Worm (Caenorhabditis elegans) whole organism, mixed stage, embryonic: ENCODE data around the gene str-35.

Experiments used
- M03D4.4 ChIP-seq: sonication (generic microtip); optimal IDR thresholded peaks from 2 replicates; lab custom pipeline; 2017; ENCODE audit warnings: mild to moderate bottlenecking, missing genetic modification characterization, missing compliant biosample characterization
- bed-3 ChIP-seq: fragments of 200-800 bp; sonication (Bioruptor generic); optimal IDR thresholded peaks from 3 replicates; lab custom pipeline; 2018; ENCODE audit warnings: mild to moderate bottlenecking, missing genetic modification characterization, moderate library complexity, missing compliant biosample characterization
- blmp-1 ChIP-seq: fragments of 150-350 bp; optimal IDR thresholded peaks from 2 replicates; lab custom pipeline; 2014; ENCODE audit warnings: missing biosample characterization, missing genetic modification characterization
- ceh-39 ChIP-seq: fragments of 150-350 bp; optimal IDR thresholded peaks from 2 replicates; lab custom pipeline; 2014; ENCODE audit warnings: missing biosample characterization, missing genetic modification characterization
- ceh-43 ChIP-seq: fragments of 200-800 bp; sonication (Bioruptor generic); optimal IDR thresholded peaks from 2 replicates; lab custom pipeline; 2018; ENCODE audit warnings: mild to moderate bottlenecking, missing genetic modification characterization, moderate library complexity, missing compliant biosample characterization
- ceh-83 ChIP-seq: fragments of 200-800 bp; sonication (Bioruptor generic); optimal IDR thresholded peaks from 2 replicates; lab custom pipeline; 2018; ENCODE audit warnings: mild to moderate bottlenecking, missing genetic modification characterization, missing compliant biosample characterization
- ces-1 ChIP-seq: fragments of 150-350 bp; optimal IDR thresholded peaks from 2 replicates; lab custom pipeline; 2014; ENCODE audit warnings: missing biosample characterization, missing genetic modification reagents, missing genetic modification characterization
- cnd-1 ChIP-seq: fragments of 200-800 bp; sonication (Bioruptor generic); optimal IDR thresholded peaks from 2 replicates; lab custom pipeline; 2018; ENCODE audit warnings: mild to moderate bottlenecking, missing genetic modification characterization, missing compliant biosample characterization
- drap-1 ChIP-seq: fragments of 200-800 bp; sonication (Bioruptor generic); optimal IDR thresholded peaks from 3 replicates; lab custom pipeline; 2018; ENCODE audit warnings: mild to moderate bottlenecking, missing genetic modification characterization, missing compliant biosample characterization
- elt-1 ChIP-seq: sonication (generic microtip); optimal IDR thresholded peaks from 2 replicates; lab custom pipeline; 2017; ENCODE audit warnings: missing genetic modification characterization, mild to moderate bottlenecking, missing compliant biosample characterization, antibody characterized with exemption, moderate library complexity, borderline replicate concordance; ENCODE audit not compliant: insufficient read depth
- flh-1 ChIP-seq: fragments of 200-800 bp; sonication (Bioruptor generic); optimal IDR thresholded peaks from 2 replicates; lab custom pipeline; 2018; ENCODE audit warnings: mild to moderate bottlenecking, missing genetic modification characterization, moderate library complexity, missing compliant biosample characterization
- ham-2 ChIP-seq: fragments of 200-800 bp; sonication (Bioruptor generic); optimal IDR thresholded peaks from 2 replicates; lab custom pipeline; 2018; ENCODE audit warnings: mild to moderate bottlenecking, missing genetic modification characterization, missing compliant biosample characterization
- hlh-1 ChIP-seq: fragments of 150-350 bp; optimal IDR thresholded peaks from 2 replicates; lab custom pipeline; 2014; ENCODE audit warnings: missing biosample characterization, missing genetic modification reagents, missing genetic modification characterization
- lin-13 ChIP-seq: fragments of 150-350 bp; optimal IDR thresholded peaks from 2 replicates; lab custom pipeline; 2014; ENCODE audit warnings: missing biosample characterization, missing genetic modification characterization
- lin-32 ChIP-seq: fragments of 200-800 bp; sonication (Bioruptor generic); optimal IDR thresholded peaks from 2 replicates; lab custom pipeline; 2018; ENCODE audit warnings: mild to moderate bottlenecking, missing genetic modification characterization, missing compliant biosample characterization
- lsy-2 ChIP-seq: fragments of 150-350 bp; optimal IDR thresholded peaks from 2 replicates; lab custom pipeline; 2014; ENCODE audit warnings: missing biosample characterization, missing genetic modification characterization
- mab-5 ChIP-seq: fragments of 150-350 bp; optimal IDR thresholded peaks from 2 replicates; lab custom pipeline; 2014; ENCODE audit warnings: missing biosample characterization, missing genetic modification characterization
- mep-1 ChIP-seq: fragments of 150-350 bp; optimal IDR thresholded peaks from 2 replicates; lab custom pipeline; 2017; ENCODE audit warnings: missing biosample characterization, missing genetic modification reagents, missing genetic modification characterization, inconsistent platforms
- mls-2 ChIP-seq: sonication (generic microtip); optimal IDR thresholded peaks from 2 replicates; lab custom pipeline; 2016; ENCODE audit warnings: mild to moderate bottlenecking, missing genetic modification characterization, moderate library complexity, missing compliant biosample characterization
- nhr-12 ChIP-seq: fragments of 150-350 bp; optimal IDR thresholded peaks from 2 replicates; lab custom pipeline; 2014; ENCODE audit warnings: missing biosample characterization, missing genetic modification characterization
- nhr-2 ChIP-seq: fragments of 150-350 bp; optimal IDR thresholded peaks from 2 replicates; lab custom pipeline; 2014; ENCODE audit warnings: missing biosample characterization, missing genetic modification characterization
- nhr-237 ChIP-seq: fragments of 150-350 bp; optimal IDR thresholded peaks from 2 replicates; lab custom pipeline; 2014; ENCODE audit warnings: missing biosample characterization, missing genetic modification characterization
- nhr-28 ChIP-seq: fragments of 150-350 bp; optimal IDR thresholded peaks from 2 replicates; lab custom pipeline; 2014; ENCODE audit warnings: missing biosample characterization, missing genetic modification characterization
- nhr-76 ChIP-seq: sonication (generic microtip); optimal IDR thresholded peaks from 2 replicates; lab custom pipeline; 2017; ENCODE audit warnings: missing biosample characterization, missing genetic modification characterization
- pha-4 ChIP-seq: fragments of 150-350 bp; optimal IDR thresholded peaks from 2 replicates; lab custom pipeline; 2018; ENCODE audit warnings: missing biosample characterization, missing genetic modification reagents, missing genetic modification characterization
- sem-2 ChIP-seq: fragments of 200-800 bp; sonication (Bioruptor generic); optimal IDR thresholded peaks from 2 replicates; lab custom pipeline; 2018; ENCODE audit warnings: mild to moderate bottlenecking, missing genetic modification characterization, missing compliant biosample characterization
- snpc-4 ChIP-seq: fragments of 150-350 bp; optimal IDR thresholded peaks from 2 replicates; lab custom pipeline; 2014; ENCODE audit warnings: missing biosample characterization, missing genetic modification characterization
- sptf-1 ChIP-seq: sonication (generic microtip); optimal IDR thresholded peaks from 2 replicates; lab custom pipeline; 2017; ENCODE audit warnings: mild to moderate bottlenecking, missing genetic modification characterization, moderate library complexity, missing compliant biosample characterization
- tbx-8 ChIP-seq: fragments of 200-800 bp; sonication (Bioruptor generic); optimal IDR thresholded peaks from 2 replicates; lab custom pipeline; 2018; ENCODE audit warnings: mild to moderate bottlenecking, missing genetic modification characterization, moderate library complexity, missing compliant biosample characterization
- unc-120 ChIP-seq: sonication (generic microtip); optimal IDR thresholded peaks from 2 replicates; lab custom pipeline; 2017; ENCODE audit warnings: missing genetic modification characterization, missing compliant biosample characterization; ENCODE audit not compliant: poor library complexity, severe bottlenecking
- unc-39 ChIP-seq: fragments of 150-350 bp; optimal IDR thresholded peaks from 2 replicates; lab custom pipeline; 2014; ENCODE audit warnings: missing biosample characterization, missing genetic modification characterization
- unc-62 ChIP-seq: fragments of 150-350 bp; optimal IDR thresholded peaks from 2 replicates; lab custom pipeline; 2014; ENCODE audit warnings: missing biosample characterization, missing genetic modification reagents, missing genetic modification characterization
- zip-8 ChIP-seq: fragments of 150-350 bp; optimal IDR thresholded peaks from 2 replicates; lab custom pipeline; 2014; ENCODE audit warnings: missing biosample characterization, missing genetic modification characterization
- ztf-11 ChIP-seq: fragments of 150-350 bp; optimal IDR thresholded peaks from 2 replicates; lab custom pipeline; 2014; ENCODE audit warnings: missing biosample characterization, missing genetic modification characterization

str-35 gene

ce11 chrV:4481823-4482222 lies 7.2 kb downstream of the str-35 start:
- TF ChIP-seq ceh-43 (GFP tag; lab: Kevin White, UChicago) = no peak
- peak; percentile 76 for TF ChIP-seq elt-1

- TF ChIP-seq sptf-1 (tag; lab: Kevin White, UChicago) (no peak), ceh-43 (GFP tag; lab: Kevin White, UChicago) (no peak), bed-3 (GFP tag; lab: Kevin White, UChicago) (no peak), lin-32 (GFP tag; lab: Kevin White, UChicago) (no peak), nhr-76 (tag; lab: Kevin White, UChicago) (no peak), unc-62 (GFP tag; lab: Kevin White, UChicago) (no peak), cnd-1 (tag; lab: Kevin White, UChicago) (no peak), ham-2 (no peak)
- TF ChIP-seq, all 35 proteins: peak for 0
These were observed 8.4 kb downstream of the str-35 start, which contains the start of gene exc-15 for ce11 chrV:4483049-4483507. Gene exc-15 (plus strand): TSS chrV:4483459.

- peak; percentile 54 for TF ChIP-seq nhr-2 (tag; lab: Kevin White, UChicago)
- TF ChIP-seq unc-62 (GFP tag; lab: Kevin White, UChicago) = peak; percentile 17
- TF ChIP-seq drap-1 (GFP tag; lab: Kevin White, UChicago) = no peak
These were observed 12.0 kb downstream of the str-35 start for ce11 chrV:4486626-4487025.

- TF ChIP-seq ceh-39 (tag; lab: Kevin White, UChicago) = peak; percentile 7
- TF ChIP-seq flh-1 (GFP tag; lab: Kevin White, UChicago) = no peak
These were observed 13.2 kb downstream of the str-35 start for ce11 chrV:4487888-4488287.

- peak; percentile 71 for TF ChIP-seq elt-1
- TF ChIP-seq nhr-2 (tag; lab: Kevin White, UChicago) = peak; percentile 75
- TF ChIP-seq lin-13 (tag; lab: Kevin White, UChicago) = no peak
- no peak for TF ChIP-seq ceh-83 (GFP tag; lab: Kevin White, UChicago)
- no peak for TF ChIP-seq nhr-28 (tag; lab: Kevin White, UChicago)
- peak; percentile 80 for TF ChIP-seq unc-62 (GFP tag; lab: Kevin White, UChicago)
- TF ChIP-seq zip-8 (tag; lab: Kevin White, UChicago) = peak; percentile 58
- peak; percentile 28 for TF ChIP-seq hlh-1
These were observed 14.3 kb downstream of the str-35 start for ce11 chrV:4488989-4489388.

ce11 chrV:4489893-4490292 lies 15.2 kb downstream of the str-35 start:
- peak; percentile 35 for TF ChIP-seq unc-62 (GFP tag; lab: Kevin White, UChicago)
- TF ChIP-seq snpc-4 (tag; lab: Kevin White, UChicago) = no peak
- no peak for TF ChIP-seq tbx-8 (GFP tag; lab: Kevin White, UChicago)

- TF ChIP-seq nhr-76 (tag; lab: Kevin White, UChicago) (no peak), nhr-237 (tag; lab: Kevin White, UChicago) (no peak), blmp-1 (tag; lab: Kevin White, UChicago) (no peak), lsy-2 (tag; lab: Kevin White, UChicago) (no peak), sptf-1 (tag; lab: Kevin White, UChicago) (peak; percentile 56), unc-39 (tag; lab: Kevin White, UChicago) (no peak), cnd-1 (tag; lab: Kevin White, UChicago) (no peak), nhr-12 (tag; lab: Kevin White, UChicago) (no peak), mep-1 (tag; lab: Kevin White, UChicago) (no peak), drap-1 (GFP tag; lab: Kevin White, UChicago) (peak; percentile 1), mls-2 (tag; lab: Kevin White, UChicago) (peak; percentile 34), nhr-2 (tag; lab: Kevin White, UChicago) (no peak), elt-1 (no peak), pha-4 (tag; lab: Kevin White, UChicago) (no peak), ceh-39 (tag; lab: Kevin White, UChicago) (no peak), tbx-8 (GFP tag; lab: Kevin White, UChicago) (no peak), ceh-43 (GFP tag; lab: Kevin White, UChicago) (no peak), sem-2 (GFP tag; lab: Kevin White, UChicago) (no peak), lin-32 (GFP tag; lab: Kevin White, UChicago) (no peak), ces-1 (GFP tag; lab: Kevin White, UChicago) (no peak), nhr-28 (tag; lab: Kevin White, UChicago) (no peak), ztf-11 (tag; lab: Kevin White, UChicago) (no peak), mab-5 (tag; lab: Kevin White, UChicago) (peak; percentile 87), ham-2 (no peak), M03D4.4 (peak; percentile 22), unc-120 (tag; lab: Kevin White, UChicago) (peak; percentile 64), bed-3 (GFP tag; lab: Kevin White, UChicago) (no peak), unc-62 (GFP tag; lab: Kevin White, UChicago) (peak; percentile 100)
These were observed 16.8 kb downstream of the str-35 start for ce11 chrV:4491273-4492094.
